Worm (Caenorhabditis elegans) whole organism, mixed stage, embryonic: ENCODE data around the gene frpr-2.

Source experiments
- blmp-1 ChIP-seq: fragments of 150-350 bp; optimal IDR thresholded peaks from 2 replicates; lab custom pipeline; 2014; ENCODE audit warnings: missing biosample characterization, missing genetic modification characterization
- elt-1 ChIP-seq: sonication (generic microtip); optimal IDR thresholded peaks from 2 replicates; lab custom pipeline; 2017; ENCODE audit warnings: missing genetic modification characterization, mild to moderate bottlenecking, missing compliant biosample characterization, antibody characterized with exemption, moderate library complexity, borderline replicate concordance; ENCODE audit not compliant: insufficient read depth
- lsy-2 ChIP-seq: fragments of 150-350 bp; optimal IDR thresholded peaks from 2 replicates; lab custom pipeline; 2014; ENCODE audit warnings: missing biosample characterization, missing genetic modification characterization
- mls-2 ChIP-seq: sonication (generic microtip); optimal IDR thresholded peaks from 2 replicates; lab custom pipeline; 2016; ENCODE audit warnings: mild to moderate bottlenecking, missing genetic modification characterization, moderate library complexity, missing compliant biosample characterization
- nhr-12 ChIP-seq: fragments of 150-350 bp; optimal IDR thresholded peaks from 2 replicates; lab custom pipeline; 2014; ENCODE audit warnings: missing biosample characterization, missing genetic modification characterization
- nhr-237 ChIP-seq: fragments of 150-350 bp; optimal IDR thresholded peaks from 2 replicates; lab custom pipeline; 2014; ENCODE audit warnings: missing biosample characterization, missing genetic modification characterization
- nhr-76 ChIP-seq: sonication (generic microtip); optimal IDR thresholded peaks from 2 replicates; lab custom pipeline; 2017; ENCODE audit warnings: missing biosample characterization, missing genetic modification characterization
- sptf-1 ChIP-seq: sonication (generic microtip); optimal IDR thresholded peaks from 2 replicates; lab custom pipeline; 2017; ENCODE audit warnings: mild to moderate bottlenecking, missing genetic modification characterization, moderate library complexity, missing compliant biosample characterization
- unc-39 ChIP-seq: fragments of 150-350 bp; optimal IDR thresholded peaks from 2 replicates; lab custom pipeline; 2014; ENCODE audit warnings: missing biosample characterization, missing genetic modification characterization
- unc-62 ChIP-seq: fragments of 150-350 bp; optimal IDR thresholded peaks from 2 replicates; lab custom pipeline; 2014; ENCODE audit warnings: missing biosample characterization, missing genetic modification reagents, missing genetic modification characterization
- ztf-11 ChIP-seq: fragments of 150-350 bp; optimal IDR thresholded peaks from 2 replicates; lab custom pipeline; 2014; ENCODE audit warnings: missing biosample characterization, missing genetic modification characterization

ce11 chrX:13000837-13001236, 35.6 kb downstream of the frpr-2 start:
- TF ChIP-seq sptf-1 (tag; lab: Kevin White, UChicago) (no peak), nhr-12 (tag; lab: Kevin White, UChicago) (no peak), nhr-76 (tag; lab: Kevin White, UChicago) (no peak), nhr-237 (tag; lab: Kevin White, UChicago) (no peak), elt-1 (tag; lab: Kevin White, UChicago) (no peak), ztf-11 (tag; lab: Kevin White, UChicago) (no peak), unc-62 (GFP tag; lab: Kevin White, UChicago) (no peak), mls-2 (tag; lab: Kevin White, UChicago) (no peak), unc-39 (tag; lab: Kevin White, UChicago) (no peak), lsy-2 (tag; lab: Kevin White, UChicago) (no peak), blmp-1 (tag; lab: Kevin White, UChicago) (no peak)
